Fruit fly (Drosophila melanogaster) whole organism, embryonic: ENCODE results near the gene His3.3A.

Source experiments
- B-H1 ChIP-seq: fragments of 200-800 bp; sonication (Bioruptor generic); IDR thresholded peaks from 3 replicates; pipeline ENCODE4 v1.3.6; 2022; ENCODE audit warnings: missing biosample characterization, missing genetic modification characterization
- CG10267 ChIP-seq: fragments of 200-800 bp; sonication (Bioruptor generic); optimal IDR thresholded peaks from 2 replicates; lab custom pipeline; 2018; ENCODE audit warnings: missing biosample characterization, mild to moderate bottlenecking, missing genetic modification characterization, moderate library complexity
- CG10959 ChIP-seq: fragments of 200-800 bp; sonication (Bioruptor generic); IDR thresholded peaks from 2 replicates; pipeline ENCODE4 v1.3.6; 2022; ENCODE audit warnings: missing biosample characterization, missing genetic modification characterization
- CG11398 ChIP-seq: fragments of 200-800 bp; sonication (Bioruptor generic); optimal IDR thresholded peaks from 2 replicates; lab custom pipeline; 2016; ENCODE audit warnings: missing biosample characterization, missing genetic modification characterization
- CG11456 ChIP-seq: fragments of 200-800 bp; sonication (Bioruptor generic); IDR thresholded peaks from 3 replicates; pipeline ENCODE4 v1.3.6; 2022; ENCODE audit warnings: missing biosample characterization, missing genetic modification characterization
- CG11504 ChIP-seq: fragments of 200-800 bp; sonication (Bioruptor generic); optimal IDR thresholded peaks from 3 replicates; lab custom pipeline; 2019; ENCODE audit warnings: missing biosample characterization, mild to moderate bottlenecking, missing genetic modification characterization, moderate library complexity
- CG13424 ChIP-seq: fragments of 200-800 bp; sonication (Bioruptor generic); optimal IDR thresholded peaks from 2 replicates; lab custom pipeline; 2019; ENCODE audit warnings: missing biosample characterization, mild to moderate bottlenecking, missing genetic modification characterization, moderate library complexity
- CG14860 ChIP-seq: fragments of 200-800 bp; sonication (Bioruptor generic); IDR thresholded peaks from 3 replicates; pipeline ENCODE4 v1.3.6; 2022; ENCODE audit warnings: missing biosample characterization, missing genetic modification characterization; ENCODE audit not compliant: partially characterized antibody
- CG15696 ChIP-seq: fragments of 200-800 bp; sonication (Bioruptor generic); optimal IDR thresholded peaks from 2 replicates; lab custom pipeline; 2019; ENCODE audit warnings: missing biosample characterization, mild to moderate bottlenecking, missing genetic modification characterization, moderate library complexity
- CG17361 ChIP-seq: fragments of 200-800 bp; sonication (Bioruptor generic); IDR thresholded peaks from 3 replicates; pipeline ENCODE4 v1.3.6; 2022; ENCODE audit warnings: missing biosample characterization, missing genetic modification characterization
- CG1792 ChIP-seq: fragments of 200-800 bp; sonication (Bioruptor generic); optimal IDR thresholded peaks from 2 replicates; lab custom pipeline; 2016; ENCODE audit warnings: missing biosample characterization, missing genetic modification characterization
- CG18599 ChIP-seq: fragments of 200-800 bp; sonication (Bioruptor generic); optimal IDR thresholded peaks from 3 replicates; lab custom pipeline; 2017; ENCODE audit warnings: missing biosample characterization, missing genetic modification characterization, mild to moderate bottlenecking, moderate library complexity, missing genetic modification reagents
- CG2116 ChIP-seq: fragments of 200-800 bp; sonication (Bioruptor generic); optimal IDR thresholded peaks from 3 replicates; lab custom pipeline; 2018; ENCODE audit warnings: missing biosample characterization, mild to moderate bottlenecking, missing genetic modification characterization
- CG2120 ChIP-seq: fragments of 200-800 bp; sonication (Bioruptor generic); optimal IDR thresholded peaks from 3 replicates; lab custom pipeline; 2016; ENCODE audit warnings: missing biosample characterization, missing genetic modification characterization
- CG30020 ChIP-seq: fragments of 200-800 bp; optimal IDR thresholded peaks from 2 replicates; lab custom pipeline; 2019; ENCODE audit warnings: missing biosample characterization, mild to moderate bottlenecking, missing genetic modification characterization, moderate library complexity
- CG31388 ChIP-seq: fragments of 200-800 bp; sonication (Bioruptor generic); optimal IDR thresholded peaks from 2 replicates; lab custom pipeline; 2016; ENCODE audit warnings: missing biosample characterization, missing genetic modification characterization
- CG32532 ChIP-seq: fragments of 200-800 bp; sonication (Bioruptor generic); IDR thresholded peaks from 2 replicates; pipeline ENCODE4 v1.3.6; 2022; ENCODE audit warnings: missing biosample characterization, missing genetic modification characterization
- CG6813 ChIP-seq: fragments of 200-800 bp; sonication (Bioruptor generic); optimal IDR thresholded peaks from 2 replicates; lab custom pipeline; 2017; ENCODE audit warnings: missing biosample characterization, missing genetic modification characterization, mild to moderate bottlenecking, moderate library complexity, missing genetic modification reagents
- CG7786 ChIP-seq: fragments of 200-800 bp; sonication (Bioruptor generic); optimal IDR thresholded peaks from 2 replicates; lab custom pipeline; 2016; ENCODE audit warnings: missing biosample characterization, missing genetic modification characterization
- CG8089 ChIP-seq: fragments of 200-800 bp; sonication (Bioruptor generic); optimal IDR thresholded peaks from 3 replicates; lab custom pipeline; 2016; ENCODE audit warnings: missing biosample characterization, missing genetic modification characterization
- CG9215 ChIP-seq: fragments of 200-800 bp; sonication (Bioruptor generic); IDR thresholded peaks from 2 replicates; pipeline ENCODE4 v1.3.6; 2022; ENCODE audit warnings: missing biosample characterization, missing genetic modification characterization
- Dip3 ChIP-seq: fragments of 200-800 bp; sonication (Bioruptor generic); optimal IDR thresholded peaks from 3 replicates; lab custom pipeline; 2016; ENCODE audit warnings: missing biosample characterization, missing genetic modification characterization
- Dref ChIP-seq: fragments of 200-800 bp; sonication (Bioruptor generic); IDR thresholded peaks from 2 replicates; pipeline ENCODE4 v1.3.6; 2022; ENCODE audit warnings: missing biosample characterization, missing genetic modification characterization
- Ets65A ChIP-seq: fragments of 200-800 bp; sonication (Bioruptor generic); peaks from one replicate; lab custom pipeline; 2016; ENCODE audit warnings: missing biosample characterization, missing genetic modification characterization
- Ets97D ChIP-seq: fragments of 200-800 bp; sonication (Bioruptor generic); optimal IDR thresholded peaks from 3 replicates; lab custom pipeline; 2016; ENCODE audit warnings: missing biosample characterization, missing genetic modification characterization
- HLH3B ChIP-seq: fragments of 200-800 bp; sonication (Bioruptor generic); IDR thresholded peaks from 2 replicates; pipeline ENCODE4 v1.3.6; 2022; ENCODE audit warnings: missing biosample characterization, missing genetic modification characterization
- Hr39 ChIP-seq: fragments of >200 bp; optimal IDR thresholded peaks from 2 replicates; lab custom pipeline; 2017
- MESR4 ChIP-seq: fragments of 200-800 bp; sonication (Bioruptor generic); optimal IDR thresholded peaks from 2 replicates; lab custom pipeline; 2018; ENCODE audit warnings: missing biosample characterization, mild to moderate bottlenecking, missing genetic modification characterization, moderate library complexity
- Med ChIP-seq: fragments of 200-800 bp; sonication (Bioruptor generic); peaks from one replicate; lab custom pipeline; 2016; ENCODE audit warnings: missing biosample characterization, missing genetic modification characterization, mild to moderate bottlenecking, inconsistent platforms, moderate library complexity
- NC2α ChIP-seq: fragments of 200-800 bp; sonication (Bioruptor generic); optimal IDR thresholded peaks from 2 replicates; lab custom pipeline; 2016; ENCODE audit warnings: missing biosample characterization, missing genetic modification characterization
- NFAT ChIP-seq: fragments of 200-800 bp; sonication (Bioruptor generic); IDR thresholded peaks from 2 replicates; pipeline ENCODE4 v1.3.6; 2022; ENCODE audit warnings: missing biosample characterization, missing genetic modification characterization
- Nf-YA ChIP-seq: fragments of 200-800 bp; sonication (Bioruptor generic); IDR thresholded peaks from 2 replicates; pipeline ENCODE4 v1.3.6; 2022; ENCODE audit warnings: missing biosample characterization, missing genetic modification characterization
- PHDP ChIP-seq: fragments of 200-800 bp; sonication (Bioruptor generic); optimal IDR thresholded peaks from 3 replicates; lab custom pipeline; 2018; ENCODE audit warnings: missing biosample characterization, mild to moderate bottlenecking, missing genetic modification characterization, moderate library complexity
- Rfx ChIP-seq: fragments of 200-800 bp; sonication (Bioruptor generic); IDR thresholded peaks from 2 replicates; pipeline ENCODE4 v1.3.6; 2022; ENCODE audit warnings: missing biosample characterization, missing genetic modification characterization
- Usf ChIP-seq: fragments of 200-800 bp; sonication (Bioruptor generic); optimal IDR thresholded peaks from 2 replicates; lab custom pipeline; 2017; ENCODE audit warnings: missing genotype, missing biosample characterization, missing genetic modification characterization
- al ChIP-seq: fragments of 200-800 bp; sonication (Bioruptor generic); IDR thresholded peaks from 2 replicates; pipeline ENCODE4 v1.3.6; 2022; ENCODE audit warnings: missing biosample characterization, missing genetic modification characterization
- az2 ChIP-seq: fragments of 200-800 bp; sonication (Bioruptor generic); optimal IDR thresholded peaks from 3 replicates; lab custom pipeline; 2016; ENCODE audit warnings: missing biosample characterization, missing genetic modification characterization
- bcd ChIP-seq: fragments of 200-800 bp; sonication (Bioruptor generic); optimal IDR thresholded peaks from 2 replicates; lab custom pipeline; 2017; ENCODE audit warnings: missing biosample characterization, mild to moderate bottlenecking, missing genetic modification characterization
- bowl ChIP-seq: fragments of 200-800 bp; sonication (Bioruptor generic); IDR thresholded peaks from 2 replicates; pipeline ENCODE4 v1.3.6; 2022; ENCODE audit warnings: missing biosample characterization, missing genetic modification characterization
- cato ChIP-seq: fragments of 200-800 bp; sonication (Bioruptor generic); optimal IDR thresholded peaks from 2 replicates; lab custom pipeline; 2016; ENCODE audit warnings: missing biosample characterization, missing genetic modification characterization, borderline replicate concordance
- chn ChIP-seq: fragments of 200-800 bp; sonication (Bioruptor generic); optimal IDR thresholded peaks from 2 replicates; lab custom pipeline; 2016; ENCODE audit warnings: missing biosample characterization, missing genetic modification characterization
- cwo ChIP-seq: fragments of 200-800 bp; sonication (Bioruptor generic); optimal IDR thresholded peaks from 3 replicates; lab custom pipeline; 2017; ENCODE audit warnings: missing biosample characterization, missing genetic modification characterization, mild to moderate bottlenecking, moderate library complexity, missing genetic modification reagents
- dati ChIP-seq: fragments of 200-800 bp; sonication (Bioruptor generic); IDR thresholded peaks from 2 replicates; pipeline ENCODE4 v1.3.6; 2022; ENCODE audit warnings: missing biosample characterization, missing genetic modification characterization
- fd102C ChIP-seq: fragments of 200-800 bp; sonication (Bioruptor generic); optimal IDR thresholded peaks from 2 replicates; lab custom pipeline; 2018; ENCODE audit warnings: missing biosample characterization, mild to moderate bottlenecking, missing genetic modification characterization, moderate library complexity
- inv ChIP-seq: fragments of 200-800 bp; sonication (Bioruptor generic); IDR thresholded peaks from 2 replicates; pipeline ENCODE4 v1.3.6; 2022; ENCODE audit warnings: missing biosample characterization, missing genetic modification characterization; ENCODE audit not compliant: partially characterized antibody
- nom ChIP-seq: fragments of 200-800 bp; sonication (Bioruptor generic); optimal IDR thresholded peaks from 2 replicates; lab custom pipeline; 2017; ENCODE audit warnings: missing biosample characterization, missing genetic modification characterization, mild to moderate bottlenecking, moderate library complexity, missing genetic modification reagents
- onecut ChIP-seq: fragments of 200-800 bp; sonication (Bioruptor generic); IDR thresholded peaks from 2 replicates; pipeline ENCODE4 v1.3.6; 2022; ENCODE audit warnings: missing biosample characterization, missing genetic modification characterization
- p53 ChIP-seq: fragments of 200-800 bp; sonication (Bioruptor generic); optimal IDR thresholded peaks from 2 replicates; lab custom pipeline; 2016; ENCODE audit warnings: missing biosample characterization, missing genetic modification characterization
- slou ChIP-seq: fragments of 200-800 bp; sonication (Bioruptor generic); optimal IDR thresholded peaks from 3 replicates; lab custom pipeline; 2016; ENCODE audit warnings: missing biosample characterization, missing genetic modification characterization
- toy ChIP-seq: fragments of 200-800 bp; sonication (Bioruptor generic); IDR thresholded peaks from 2 replicates; pipeline ENCODE4 v1.3.6; 2022; ENCODE audit warnings: missing biosample characterization, missing genetic modification characterization

His3.3A gene

dm6 chr2L:5043495-5044146 lies 11.2 kb upstream of the His3.3A start (continued):
- peak; percentile 38 for TF ChIP-seq slou
- no peak for TF ChIP-seq inv
- TF ChIP-seq CG14860: 0 out of 3 replicates have a peak, but pooled peaks have one; percentile 1
- no peak; the same call in 2 of the 3 replicates for TF ChIP-seq B-H1 (GFP tag; lab: Robert Waterston, UW)
- TF ChIP-seq CG8089: no peak
- TF ChIP-seq CG30020: no peak
- no peak for TF ChIP-seq CG2116 (GFP tag; lab: Kevin White, UChicago)
- peak; percentile 2 for TF ChIP-seq CG6813 (GFP tag; lab: Kevin White, UChicago)
- TF ChIP-seq CG11456: peak; percentile 78
- TF ChIP-seq CG9215: no peak
- peak; percentile 92 for TF ChIP-seq Ets65A
- TF ChIP-seq Hr39: peak; percentile 93
- peak; percentile 44 for TF ChIP-seq bcd (GFP tag; lab: Kevin White, UChicago)
- TF ChIP-seq al (GFP tag; lab: Robert Waterston, UW): peak; percentile 42; the same call in 1 of the 2 replicates
- no peak for TF ChIP-seq dati
- TF ChIP-seq Usf (GFP tag; lab: Kevin White, UChicago): no peak
- peak; percentile 43; the same call in 1 of the 2 replicates for TF ChIP-seq HLH3B
- no peak for TF ChIP-seq cato (GFP tag; lab: Kevin White, UChicago)
- TF ChIP-seq NC2α (GFP tag; lab: Kevin White, UChicago): no peak
- peak; percentile 11 for TF ChIP-seq Dip3 (GFP tag; lab: Kevin White, UChicago)
- TF ChIP-seq CG31388: no peak
- peak; percentile 67 for TF ChIP-seq Rfx (GFP tag; lab: Robert Waterston, UW)
- no peak for TF ChIP-seq cwo (GFP tag; lab: Kevin White, UChicago)
- no peak for TF ChIP-seq CG1792 (GFP tag; lab: Kevin White, UChicago)
- peak; percentile 76 for TF ChIP-seq Med (GFP tag; lab: Kevin White, UChicago)
- TF ChIP-seq MESR4: no peak
- peak; percentile 62; the same call in 1 of the 2 replicates for TF ChIP-seq NFAT (GFP tag; lab: Robert Waterston, UW)
- no peak for TF ChIP-seq CG17361 (GFP tag; lab: Robert Waterston, UW)
- TF ChIP-seq CG10959 (GFP tag; lab: Robert Waterston, UW): no peak
- TF ChIP-seq CG2120 (GFP tag; lab: Kevin White, UChicago): peak; percentile 53
- TF ChIP-seq CG15696 (tag; lab: Kevin White, UChicago): no peak
- peak; percentile 53 for TF ChIP-seq az2
- no peak for TF ChIP-seq bowl (GFP tag; lab: Robert Waterston, UW)
- TF ChIP-seq PHDP (tag; lab: Kevin White, UChicago): peak; percentile 27
- TF ChIP-seq CG11504: peak; percentile 49
- no peak for TF ChIP-seq CG10267 (tag; lab: Kevin White, UChicago)
- TF ChIP-seq CG7786: peak; percentile 14
- peak; percentile 26 for TF ChIP-seq chn (GFP tag; lab: Kevin White, UChicago)
- peak; percentile 51 for TF ChIP-seq CG13424 (tag; lab: Kevin White, UChicago)
- no peak for TF ChIP-seq fd102C
- TF ChIP-seq Ets97D (GFP tag; lab: Kevin White, UChicago): no peak
- no peak for TF ChIP-seq onecut
- TF ChIP-seq CG18599: peak; percentile 65
- peak; percentile 53; the same call in 1 of the 2 replicates for TF ChIP-seq CG32532 (GFP tag; lab: Robert Waterston, UW)
- no peak for TF ChIP-seq Dref (GFP tag; lab: Robert Waterston, UW)
- no peak for TF ChIP-seq CG11398 (GFP tag; lab: Kevin White, UChicago)
- no peak for TF ChIP-seq Nf-YA (GFP tag; lab: Robert Waterston, UW)
- TF ChIP-seq p53 (GFP tag; lab: Kevin White, UChicago): no peak
- TF ChIP-seq nom (GFP tag; lab: Kevin White, UChicago): no peak
- TF ChIP-seq toy (GFP tag; lab: Robert Waterston, UW): no peak
